Fruit fly (Drosophila melanogaster): Measurements from ENCODE around the gene para.

dm6 chrX:16406083-16406482, 126.8 kb downstream of the para start:
- TF ChIP-seq CG6854 (GFP tag; optimal IDR thresholded peaks at IDR 0.05) (no peak), CG6163 (GFP tag; IDR thresholded peaks at IDR 0.05) (no peak), fd59A (GFP tag; optimal IDR thresholded peaks at IDR 0.05) (no peak), Gug (GFP tag; IDR thresholded peaks at IDR 0.05) (no peak), Hr39 (GFP tag; optimal IDR thresholded peaks at IDR 0.05) (no peak)
